Worm (Caenorhabditis elegans): ENCODE data around the gene alr-1.

alr-1 gene

DNA sequence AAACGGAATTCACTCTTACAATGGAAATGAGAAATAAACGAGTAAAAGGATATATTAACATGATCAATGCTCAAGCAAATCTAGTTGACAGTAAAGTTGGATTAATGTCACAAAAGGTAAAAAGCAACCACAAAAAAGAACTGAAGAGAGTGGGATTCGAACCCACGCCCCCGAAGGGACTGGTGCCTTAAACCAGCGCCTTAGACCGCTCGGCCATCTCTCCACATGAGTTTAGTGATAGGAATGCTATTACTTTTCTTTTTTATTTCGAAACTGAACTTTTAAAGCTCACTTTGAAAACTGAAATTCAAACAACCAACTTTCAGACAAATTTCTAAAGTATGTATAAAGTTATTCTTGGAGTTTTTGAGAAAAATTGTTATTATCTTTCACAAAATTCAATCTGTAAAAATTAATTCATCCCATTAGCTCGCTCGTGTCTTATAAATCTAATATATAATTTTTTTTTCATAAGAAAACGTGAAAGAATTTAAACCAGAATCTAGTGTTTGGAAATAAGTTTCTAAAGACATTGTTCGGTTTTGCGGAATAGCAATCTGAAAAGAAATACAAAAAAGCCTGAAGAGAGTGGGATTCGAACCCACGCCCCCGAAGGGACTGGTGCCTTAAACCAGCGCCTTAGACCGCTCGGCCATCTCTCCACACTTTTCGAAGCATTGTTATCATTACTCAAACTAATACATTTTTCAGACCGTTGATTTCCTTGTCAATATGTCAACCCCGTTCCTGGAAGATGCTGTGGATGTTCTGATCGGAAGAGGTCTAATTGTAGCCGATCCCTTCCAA is 37.6 kb upstream of the alr-1 start (continued):
- TF ChIP-seq saeg-2 (GFP tag; IDR thresholded peaks at IDR 0.05) (0 out of 2 replicates have a peak, but pooled peaks have one; percentile 34), madf-9 (GFP tag; conservative IDR thresholded peaks at IDR 0.05) (no peak; the same call in 1 of the 2 replicates), Y75B8A.6 (GFP tag; IDR thresholded peaks at IDR 0.05) (no peak), tag-97 (GFP tag; IDR thresholded peaks at IDR 0.05) (0 out of 2 replicates have a peak, but pooled peaks have one; percentile 53), daf-16 (GFP tag; optimal IDR thresholded peaks at IDR 0.05) (peak in 1 of 2 experiments; percentile 67), daf-16 (tag; optimal IDR thresholded peaks at IDR 0.05) (no peak), ceh-62 (tag; optimal IDR thresholded peaks at IDR 0.05) (no peak), snpc-4 (tag; optimal IDR thresholded peaks at IDR 0.05) (no peak), egl-27 (tag; optimal IDR thresholded peaks at IDR 0.05) (no peak), Y5F2A.4 (GFP tag; optimal IDR thresholded peaks at IDR 0.05) (no peak)

DNA sequence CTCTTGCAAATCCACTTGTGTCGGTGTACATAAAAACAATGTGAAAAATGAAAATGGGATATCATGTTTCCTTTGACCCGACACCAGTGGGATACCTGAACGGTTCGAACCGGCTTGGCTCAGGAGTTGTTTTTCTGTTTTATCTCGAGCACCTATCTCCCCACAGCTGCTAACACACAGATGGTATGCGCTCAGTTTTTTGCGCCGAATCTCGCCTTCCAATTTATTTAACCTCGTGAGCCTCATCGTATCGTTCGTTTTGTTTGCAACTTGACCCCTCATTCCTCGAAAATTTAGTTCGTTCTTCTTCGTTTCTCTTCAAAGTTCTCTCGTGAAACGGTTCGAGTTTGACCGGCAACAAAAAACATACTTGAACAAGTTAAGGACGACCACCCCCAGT is 35.1 kb upstream of the alr-1 start, which contains the start of gene C05C9.1:
C05C9.1 (plus strand) TSS at position 301 of the 400 bp plus-strand sequence.
- no peak for TF ChIP-seq nhr-77 (tag; optimal IDR thresholded peaks at IDR 0.05)
- no peak for TF ChIP-seq madf-5 (GFP tag; IDR thresholded peaks at IDR 0.05)
- TF ChIP-seq mdt-29 (GFP tag; IDR thresholded peaks at IDR 0.05): no peak
- TF ChIP-seq nhr-102 (tag; optimal IDR thresholded peaks at IDR 0.05): no peak
- no peak for TF ChIP-seq ztf-11 (tag; optimal IDR thresholded peaks at IDR 0.05)
- no peak for TF ChIP-seq lim-7 (GFP tag; IDR thresholded peaks at IDR 0.05)
- no peak for TF ChIP-seq lin-1 (GFP tag; IDR thresholded peaks at IDR 0.05)
- no peak for TF ChIP-seq daf-19 (GFP tag; conservative IDR thresholded peaks at IDR 0.05)
- TF ChIP-seq Y5F2A.4 (GFP tag; optimal IDR thresholded peaks at IDR 0.05): no peak
- TF ChIP-seq nhr-237 (tag; optimal IDR thresholded peaks at IDR 0.05): no peak
- TF ChIP-seq lin-38 (GFP tag; IDR thresholded peaks at IDR 0.05): no peak
- TF ChIP-seq snpc-4 (tag; optimal IDR thresholded peaks at IDR 0.05): no peak

DNA sequence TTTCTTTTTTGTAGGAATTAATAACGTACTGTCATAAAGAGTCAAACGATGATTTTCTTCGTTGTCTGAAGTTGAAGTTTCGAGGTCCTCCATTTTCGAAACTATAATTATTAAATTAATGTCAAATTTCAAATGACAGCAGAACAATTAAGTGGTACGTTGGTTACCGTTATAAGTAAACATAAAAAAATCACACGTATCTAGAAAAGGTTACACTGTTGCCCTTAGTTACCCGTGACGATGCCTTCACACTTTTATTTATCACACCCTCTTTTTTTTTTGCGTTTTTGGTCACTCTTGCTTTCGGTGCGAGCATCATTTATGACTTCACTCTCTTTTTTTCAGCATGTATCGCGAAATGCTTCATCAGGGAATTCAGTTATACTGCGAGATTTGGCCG is 27.3 kb upstream of the alr-1 start, which contains the start of the genes C05C9.3 and C05C9.2:
C05C9.3 (minus strand) TSS at position 101 of the 400 bp plus-strand sequence.
C05C9.2 (plus strand) TSS at position 346 of the 400 bp plus-strand sequence.
- no peak for TF ChIP-seq dmd-8 (GFP tag; IDR thresholded peaks at IDR 0.05)
- TF ChIP-seq hlh-11 (tag; optimal IDR thresholded peaks at IDR 0.05): no peak
- no peak for TF ChIP-seq ceh-28 (tag; optimal IDR thresholded peaks at IDR 0.05)
- no peak for TF ChIP-seq ces-1 (GFP tag; optimal IDR thresholded peaks at IDR 0.05)
- no peak for TF ChIP-seq madf-5 (GFP tag; IDR thresholded peaks at IDR 0.05)
- TF ChIP-seq R02D3.7 (tag; optimal IDR thresholded peaks at IDR 0.05): no peak
- no peak for TF ChIP-seq daf-19 (GFP tag; conservative IDR thresholded peaks at IDR 0.05)
- TF ChIP-seq mes-2 (tag; optimal IDR thresholded peaks at IDR 0.05; ENCODE audit: poor library complexity, severe bottlenecking): no peak
- no peak for TF ChIP-seq duxl-1 (tag; optimal IDR thresholded peaks at IDR 0.05; ENCODE audit: poor library complexity)
- TF ChIP-seq D1046.2 (GFP tag; IDR thresholded peaks at IDR 0.05): no peak
- TF ChIP-seq dmd-9 (GFP tag; IDR thresholded peaks at IDR 0.05): no peak
- TF ChIP-seq ztf-7 (tag; optimal IDR thresholded peaks at IDR 0.05): no peak
- no peak for TF ChIP-seq lir-3 (tag; optimal IDR thresholded peaks at IDR 0.05)
- TF ChIP-seq dve-1 (tag; optimal IDR thresholded peaks at IDR 0.05; ENCODE audit: insufficient read depth): no peak

DNA sequence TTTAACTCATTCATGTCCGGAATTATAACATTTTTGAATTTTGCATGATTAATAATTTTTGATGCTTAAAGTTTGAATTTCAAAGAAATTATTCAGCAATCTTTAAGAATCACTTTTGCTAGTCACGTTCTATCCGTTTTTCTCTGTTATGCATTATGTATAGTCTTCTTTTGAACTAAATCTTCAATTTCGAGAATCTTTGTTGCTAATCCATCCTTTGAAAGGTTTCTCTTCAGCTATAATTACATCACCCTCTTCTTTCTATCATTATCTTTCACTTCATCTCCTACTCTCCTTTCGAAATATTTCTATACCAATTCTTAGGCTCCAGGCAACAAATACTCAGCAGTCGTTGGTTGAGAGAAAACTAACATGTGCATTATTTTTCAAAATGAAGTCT is 26.1 kb upstream of the alr-1 start:
- TF ChIP-seq ctbp-1 (GFP tag; IDR thresholded peaks at IDR 0.05): no peak
- no peak for TF ChIP-seq php-3 (GFP tag; IDR thresholded peaks at IDR 0.05)
- no peak for TF ChIP-seq dmd-6 (GFP tag; IDR thresholded peaks at IDR 0.05)
